Worm (Caenorhabditis elegans): Measurements from ENCODE around the gene Y57A10C.9.
"Not testable (repeated sequence)": the region's sequence is repeated elsewhere in the genome, so short reads cannot be mapped to it uniquely, and the experiment has no call there.

The Y57A10C.9 gene

DNA sequence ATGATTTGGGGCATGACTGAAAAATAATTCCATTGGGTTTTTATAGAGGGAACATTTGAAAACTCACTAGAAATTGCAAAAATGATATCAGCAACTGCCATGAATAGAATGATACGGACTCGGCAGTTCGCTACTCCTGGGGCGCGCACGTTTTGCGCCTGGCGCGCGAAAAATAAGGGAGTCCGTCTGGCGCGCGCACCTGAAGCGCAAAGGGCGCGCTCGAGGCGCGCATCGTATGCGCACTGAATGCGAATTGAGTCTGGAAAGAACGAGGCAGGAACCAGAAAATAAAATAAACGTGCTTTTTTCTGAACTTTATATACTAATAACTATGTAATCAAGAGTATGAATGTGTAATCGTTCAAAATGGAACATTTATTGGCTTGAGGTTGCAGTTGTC, 2.8 kb upstream of the Y57A10C.9 start, which contains the start of gene Y57A10C.10:
Gene Y57A10C.10, minus strand, starts transcription at position 101 of the 400 bp plus-strand sequence.
- not testable (repeated sequence) for TF ChIP-seq ceh-34, unc-86, elt-4 (tag; optimal IDR thresholded peaks at IDR 0.05)

DNA sequence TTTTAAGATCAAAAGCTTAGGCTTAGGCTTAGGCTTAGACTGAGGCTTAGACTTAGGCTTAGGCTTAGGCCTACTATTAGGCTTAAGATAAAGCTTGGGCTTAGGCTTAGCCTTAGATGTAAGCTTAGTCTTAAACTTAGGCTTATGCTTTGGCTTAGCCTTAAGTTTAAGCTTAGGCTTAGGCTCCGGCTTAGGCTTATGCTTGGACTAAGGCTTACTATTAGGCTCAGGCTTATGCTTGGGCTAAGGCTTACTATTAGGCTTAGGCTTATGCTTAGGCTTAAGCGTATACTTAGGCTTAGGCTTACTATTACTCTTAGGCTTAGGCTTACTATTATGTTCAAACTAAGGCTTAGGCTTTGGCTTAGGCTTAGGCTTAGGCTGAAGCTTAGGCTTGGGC, 1.6 kb downstream of the Y57A10C.9 start:
- no peak for TF ChIP-seq ref-2 (tag; optimal IDR thresholded peaks at IDR 0.05)
- peak; percentile 70 for TF ChIP-seq dve-1 (tag; optimal IDR thresholded peaks at IDR 0.05)

DNA sequence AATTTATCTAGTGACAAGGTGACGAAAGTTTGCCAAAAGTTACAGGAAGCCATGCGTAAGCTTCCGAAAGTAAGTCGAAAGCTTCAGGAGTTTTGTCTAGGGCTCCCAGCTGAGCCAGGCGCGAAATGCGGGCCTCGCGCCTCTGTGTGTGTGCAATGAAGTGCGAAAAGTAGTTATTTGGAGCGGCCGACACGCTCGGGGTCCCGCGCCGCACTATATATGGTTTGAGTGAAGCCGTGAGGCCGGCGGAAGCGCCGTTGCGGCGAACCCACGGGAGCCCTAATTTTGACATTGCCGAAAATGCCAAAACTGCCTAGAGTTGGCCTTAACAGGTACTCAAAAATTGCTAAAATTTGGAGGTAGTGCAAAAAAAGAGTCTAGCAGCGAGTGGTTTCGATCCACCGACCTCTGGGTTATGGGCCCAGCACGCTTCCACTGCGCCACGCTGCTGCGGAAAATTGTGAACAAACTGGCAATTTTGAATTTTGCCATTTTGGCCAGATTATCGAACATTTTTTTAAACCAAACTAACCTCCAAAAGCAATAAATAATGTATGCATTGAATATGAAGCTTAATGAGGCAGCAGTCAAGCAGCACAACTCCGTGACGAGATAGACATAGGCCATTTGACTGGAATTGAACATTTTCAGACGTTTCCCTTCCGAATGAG, 3.0 kb downstream of the Y57A10C.9 start:
- TF ChIP-seq syd-9 (tag; optimal IDR thresholded peaks at IDR 0.05) (no peak), ztf-16 (tag; optimal IDR thresholded peaks at IDR 0.05) (no peak), ceh-9 (tag; optimal IDR thresholded peaks at IDR 0.05) (no peak), C08G9.2 (tag; optimal IDR thresholded peaks at IDR 0.05) (no peak)

DNA sequence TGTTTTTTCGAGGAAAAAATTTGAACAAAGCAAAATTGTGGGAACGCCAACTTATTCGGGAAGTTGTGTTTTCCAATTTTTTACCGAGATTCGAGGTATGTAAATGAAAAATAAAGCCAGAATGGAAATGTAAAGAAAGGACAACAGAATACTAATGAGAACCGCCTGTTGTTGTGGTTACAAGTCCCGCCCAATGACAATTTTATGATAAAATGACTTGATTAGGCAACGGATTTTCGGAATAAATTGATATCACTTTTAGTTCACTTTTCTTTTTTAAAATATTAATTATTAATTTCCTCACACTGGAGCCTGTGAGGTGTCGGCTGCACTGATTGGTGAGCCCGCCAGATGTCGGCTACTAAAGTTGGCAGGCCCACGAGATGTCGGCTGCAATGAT, 6.0 kb downstream of the Y57A10C.9 start, which contains the start of gene dct-12:
Gene dct-12, minus strand, starts transcription at position 101 of the 400 bp plus-strand sequence.
- TF ChIP-seq sdc-2 (tag; optimal IDR thresholded peaks at IDR 0.05) = no peak
- no peak for TF ChIP-seq unc-42 (tag; optimal IDR thresholded peaks at IDR 0.05)
- TF ChIP-seq unc-3 (GFP tag; conservative IDR thresholded peaks at IDR 0.05) = no peak
- no peak for TF ChIP-seq unc-3 (tag; optimal IDR thresholded peaks at IDR 0.05)
- TF ChIP-seq dve-1 (tag; optimal IDR thresholded peaks at IDR 0.05) = no peak
- no peak for TF ChIP-seq ceh-24 (tag; optimal IDR thresholded peaks at IDR 0.05)

DNA sequence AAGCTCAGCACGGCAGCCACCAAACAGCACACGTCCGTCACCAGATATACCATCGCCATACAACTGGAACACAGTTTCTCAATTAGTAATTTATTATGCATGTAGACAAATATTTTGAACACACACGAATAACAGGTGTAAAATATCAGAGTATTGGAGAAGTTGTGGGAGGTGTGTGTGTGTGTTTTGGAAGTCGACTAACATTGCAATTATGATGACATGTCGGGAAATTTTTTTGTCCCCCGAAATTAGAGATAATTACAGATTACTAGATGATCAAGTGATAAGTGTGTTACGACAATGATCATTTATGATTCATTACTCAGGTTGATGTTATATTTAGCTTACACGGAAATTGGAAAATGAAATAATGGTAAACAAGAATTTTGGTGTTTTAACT, 8.6 kb downstream of the Y57A10C.9 start, which contains the start of gene Y57A10C.8:
Gene Y57A10C.8, minus strand, starts transcription at position 101 of the 400 bp plus-strand sequence.
- TF ChIP-seq hlh-13 (GFP tag; optimal IDR thresholded peaks at IDR 0.05) (no peak), madf-2 (tag; optimal IDR thresholded peaks at IDR 0.05) (no peak), hlh-8 (tag; optimal IDR thresholded peaks at IDR 0.05) (no peak), pha-2 (tag; optimal IDR thresholded peaks at IDR 0.05) (no peak), ceh-48 (tag; optimal IDR thresholded peaks at IDR 0.05) (no peak), ceh-22 (tag; optimal IDR thresholded peaks at IDR 0.05) (no peak), syd-9 (tag; optimal IDR thresholded peaks at IDR 0.05) (no peak), nhr-232 (tag; optimal IDR thresholded peaks at IDR 0.05) (no peak)

DNA sequence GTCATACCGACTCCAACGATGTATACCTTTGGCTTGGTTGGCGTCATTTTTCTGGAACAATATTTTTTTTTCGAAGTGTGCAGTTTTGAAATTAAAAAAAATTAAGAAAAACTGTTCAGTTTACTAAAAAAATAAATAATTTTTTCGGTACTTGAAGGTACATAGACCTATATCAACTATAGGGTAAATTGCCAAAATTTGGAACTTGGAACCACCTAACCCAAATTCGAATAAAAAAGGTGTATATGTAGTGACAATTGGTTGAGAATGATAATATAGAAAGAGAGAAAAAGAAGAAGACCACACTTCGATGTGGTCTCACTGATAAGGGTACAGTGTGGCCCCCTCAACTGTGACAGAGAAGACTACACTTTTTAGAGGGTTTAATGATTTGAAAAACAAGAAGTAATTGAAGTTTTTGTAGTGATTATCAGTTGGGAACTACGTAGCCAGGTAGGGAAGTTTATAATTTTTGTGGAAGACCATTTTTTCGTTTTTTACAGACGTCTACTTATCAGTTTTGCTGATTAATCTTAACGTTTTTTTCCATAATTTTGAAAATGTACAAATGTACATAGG, 12.6 kb downstream of the Y57A10C.9 start, which contains the start of gene daf-22:
Gene daf-22, minus strand, starts transcription at position 51 of the 579 bp plus-strand sequence.
- TF ChIP-seq elt-2 (tag; optimal IDR thresholded peaks at IDR 0.05) (peak; percentile 76), ttx-3 (tag; optimal IDR thresholded peaks at IDR 0.05) (no peak)

DNA sequence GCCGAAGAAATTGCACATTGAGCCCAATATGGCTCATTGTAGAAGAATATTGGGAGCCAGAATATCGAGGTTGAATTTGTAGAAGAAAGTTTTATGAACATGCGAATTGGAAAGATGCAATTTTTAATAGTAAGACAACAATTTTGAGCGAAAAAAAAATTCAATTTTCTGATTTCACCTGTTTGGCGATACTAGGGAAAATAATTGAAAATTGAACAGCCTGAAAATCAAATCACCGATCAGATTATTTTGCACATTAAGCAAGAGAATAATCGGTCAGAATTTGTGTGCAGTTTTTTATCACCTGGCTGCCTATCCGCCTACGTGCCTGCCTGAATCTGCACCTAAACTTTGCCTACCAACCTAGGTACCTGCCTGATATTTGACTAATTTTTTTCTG, 17.9 kb downstream of the Y57A10C.9 start, which contains the start of gene sre-26:
Gene sre-26, minus strand, starts transcription at position 101 of the 400 bp plus-strand sequence.
- TF ChIP-seq elt-4 (tag; optimal IDR thresholded peaks at IDR 0.05) (no peak), sdc-2 (tag; optimal IDR thresholded peaks at IDR 0.05) (no peak), unc-55 (GFP tag; optimal IDR thresholded peaks at IDR 0.05) (no peak), pat-9 (tag; optimal IDR thresholded peaks at IDR 0.05) (no peak), ceh-31 (tag; optimal IDR thresholded peaks at IDR 0.05) (no peak), ceh-34 (tag; optimal IDR thresholded peaks at IDR 0.05) (no peak), hlh-6 (tag; optimal IDR thresholded peaks at IDR 0.05) (no peak), unc-86 (tag; optimal IDR thresholded peaks at IDR 0.05) (no peak), Y22D7AL.16 (tag; optimal IDR thresholded peaks at IDR 0.05) (no peak)

Data from whole organism, late embryonic.